Worm (Caenorhabditis elegans): ENCODE results near the gene sru-3.
A peak's percentile ranks its signal among the peaks of the same experiment; 100 is the strongest.

ce11 chrIV:9540342-9540856, 44.0 kb downstream of the sru-3 start, which contains the start of gene fbl-1:
- TF ChIP-seq skn-1 (tag; optimal IDR thresholded peaks at IDR 0.05) = no peak
- TF ChIP-seq snpc-4 (tag; optimal IDR thresholded peaks at IDR 0.05) = no peak
- TF ChIP-seq R02D3.7 (tag; optimal IDR thresholded peaks at IDR 0.05) = no peak
- TF ChIP-seq nhr-77 (tag; optimal IDR thresholded peaks at IDR 0.05) = no peak
- TF ChIP-seq aly-2 (tag; optimal IDR thresholded peaks at IDR 0.05) = no peak
- TF ChIP-seq elt-3 (tag; optimal IDR thresholded peaks at IDR 0.05) = no peak
- TF ChIP-seq pqm-1 (tag; optimal IDR thresholded peaks at IDR 0.05) = peak; percentile 84
- TF ChIP-seq fos-1 (tag; optimal IDR thresholded peaks at IDR 0.05) = no peak
- TF ChIP-seq daf-12 (tag; optimal IDR thresholded peaks at IDR 0.05) = no peak
- no peak for TF ChIP-seq nhr-237 (tag; optimal IDR thresholded peaks at IDR 0.05)
